Worm (Caenorhabditis elegans): Measurements from ENCODE around the gene nhr-141.
A peak's percentile ranks its signal among the peaks of the same experiment; 100 is the strongest.

The nhr-141 gene

DNA sequence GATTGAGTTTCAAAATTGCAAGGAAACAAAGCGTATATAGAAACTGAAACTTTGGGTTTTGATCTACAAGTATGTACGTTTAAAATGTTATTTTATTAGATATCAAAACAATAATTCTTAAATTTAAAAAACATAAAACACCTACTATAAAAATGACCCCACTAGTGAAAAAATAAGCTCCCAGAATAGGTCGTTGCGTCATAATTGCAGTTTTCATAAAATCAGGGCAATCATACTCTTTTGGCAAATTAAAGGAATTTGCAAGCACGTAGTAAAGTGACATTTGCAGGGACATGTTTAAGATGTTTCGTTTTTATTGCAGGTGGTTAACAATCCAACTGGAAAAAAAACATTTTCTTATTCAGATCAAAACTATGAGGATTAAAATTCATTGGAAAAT is 35.9 kb upstream of the nhr-141 start, which contains the start of gene srt-6:
TSS of gene srt-6 (minus strand) at position 295 of the 400 bp plus-strand sequence.
- no peak for TF ChIP-seq hmg-11 (tag; optimal IDR thresholded peaks at IDR 0.05)
- TF ChIP-seq fkh-10 (GFP tag; optimal IDR thresholded peaks at IDR 0.05) = no peak
- TF ChIP-seq egl-27 (tag; optimal IDR thresholded peaks at IDR 0.05) = no peak
- TF ChIP-seq sea-2 (GFP tag; optimal IDR thresholded peaks at IDR 0.05) = no peak
- no peak for TF ChIP-seq nhr-237 (tag; optimal IDR thresholded peaks at IDR 0.05)
- no peak for TF ChIP-seq ceh-82 (tag; optimal IDR thresholded peaks at IDR 0.05)
- no peak for TF ChIP-seq elt-1 (tag; optimal IDR thresholded peaks at IDR 0.05)
- TF ChIP-seq nhr-76 (tag; optimal IDR thresholded peaks at IDR 0.05) = no peak
- TF ChIP-seq nfya-1 (tag; optimal IDR thresholded peaks at IDR 0.05; ENCODE audit: insufficient read depth) = no peak
- TF ChIP-seq lin-39 (tag; optimal IDR thresholded peaks at IDR 0.05) = no peak
- no peak for TF ChIP-seq egl-5 (tag; optimal IDR thresholded peaks at IDR 0.05)
- no peak for TF ChIP-seq mdl-1 (tag; optimal IDR thresholded peaks at IDR 0.05)
- TF ChIP-seq lin-15B (tag; optimal IDR thresholded peaks at IDR 0.05) = no peak
- TF ChIP-seq elt-2 (tag; optimal IDR thresholded peaks at IDR 0.05) = no peak
- no peak for TF ChIP-seq elt-3 (tag; optimal IDR thresholded peaks at IDR 0.05)
- TF ChIP-seq ztf-11 (tag; optimal IDR thresholded peaks at IDR 0.05) = no peak
- TF ChIP-seq nhr-43 (tag; optimal IDR thresholded peaks at IDR 0.05; ENCODE audit: poor library complexity, severe bottlenecking) = no peak

- TF ChIP-seq mdl-1 (tag; optimal IDR thresholded peaks at IDR 0.05) (no peak), ztf-4 (tag; optimal IDR thresholded peaks at IDR 0.05) (no peak), ceh-82 (tag; optimal IDR thresholded peaks at IDR 0.05) (no peak), eor-1 (tag; optimal IDR thresholded peaks at IDR 0.05) (no peak), elt-1 (tag; optimal IDR thresholded peaks at IDR 0.05) (no peak), nhr-76 (tag; optimal IDR thresholded peaks at IDR 0.05) (no peak), pqm-1 (tag; optimal IDR thresholded peaks at IDR 0.05) (no peak), nfya-1 (tag; optimal IDR thresholded peaks at IDR 0.05; ENCODE audit: insufficient read depth) (no peak), jun-1 (tag; optimal IDR thresholded peaks at IDR 0.05) (no peak), nhr-25 (tag; optimal IDR thresholded peaks at IDR 0.05) (no peak), skn-1 (tag; optimal IDR thresholded peaks at IDR 0.05) (no peak)
Measured at ce11 chrV:7409599-7409998, 34.9 kb upstream of the nhr-141 start, which contains the start of gene R13D7.2. Gene R13D7.2 (plus strand): TSS chrV:7409899.

ce11 chrV:7411695-7412094 is 32.8 kb upstream of the nhr-141 start, which contains the start of gene str-41:
Gene str-41 (plus strand): TSS chrV:7411995.
- TF ChIP-seq ceh-28 (tag; optimal IDR thresholded peaks at IDR 0.05) = no peak
- TF ChIP-seq lsy-12 (tag; optimal IDR thresholded peaks at IDR 0.05) = no peak
- no peak for TF ChIP-seq elt-1 (tag; optimal IDR thresholded peaks at IDR 0.05)
- TF ChIP-seq tbx-2 (tag; optimal IDR thresholded peaks at IDR 0.05) = no peak
- TF ChIP-seq elt-3 (tag; optimal IDR thresholded peaks at IDR 0.05) = no peak
- no peak for TF ChIP-seq fos-1 (tag; optimal IDR thresholded peaks at IDR 0.05)
- no peak for TF ChIP-seq unc-62 (GFP tag; optimal IDR thresholded peaks at IDR 0.05)
- TF ChIP-seq nfya-1 (tag; optimal IDR thresholded peaks at IDR 0.05; ENCODE audit: insufficient read depth) = no peak

- TF ChIP-seq ceh-16 (tag; optimal IDR thresholded peaks at IDR 0.05) (no peak), ama-1 (optimal IDR thresholded peaks at IDR 0.05) (peak; percentile 84), sea-2 (GFP tag; optimal IDR thresholded peaks at IDR 0.05) (no peak), nhr-76 (tag; optimal IDR thresholded peaks at IDR 0.05) (no peak), daf-12 (tag; optimal IDR thresholded peaks at IDR 0.05) (no peak), nfya-1 (tag; optimal IDR thresholded peaks at IDR 0.05; ENCODE audit: insufficient read depth) (no peak), zag-1 (tag; optimal IDR thresholded peaks at IDR 0.05) (no peak), ztf-4 (tag; optimal IDR thresholded peaks at IDR 0.05) (no peak), elt-3 (tag; optimal IDR thresholded peaks at IDR 0.05) (peak in 1 of 3 experiments; percentile 23), snpc-4 (tag; optimal IDR thresholded peaks at IDR 0.05) (no peak), nhr-67 (tag; optimal IDR thresholded peaks at IDR 0.05) (no peak), nhr-23 (tag; optimal IDR thresholded peaks at IDR 0.05) (peak; percentile 71), eor-1 (tag; optimal IDR thresholded peaks at IDR 0.05) (no peak), egl-27 (tag; optimal IDR thresholded peaks at IDR 0.05) (no peak), skn-1 (tag; optimal IDR thresholded peaks at IDR 0.05) (peak; percentile 71), nhr-25 (tag; optimal IDR thresholded peaks at IDR 0.05) (peak; percentile 71), nhr-43 (tag; optimal IDR thresholded peaks at IDR 0.05; ENCODE audit: poor library complexity, severe bottlenecking) (peak; percentile 84), lin-39 (tag; optimal IDR thresholded peaks at IDR 0.05) (no peak), lsy-12 (tag; optimal IDR thresholded peaks at IDR 0.05) (no peak)
Measured at ce11 chrV:7413107-7413774, 31.2 kb upstream of the nhr-141 start, which contains the start of gene F18E3.11. Gene F18E3.11 (plus strand): TSS chrV:7413482.

Measured in whole organism, L3 larva.